Fruit fly (Drosophila melanogaster) whole organism, embryonic: ENCODE measurements around the gene janB.

Source experiments
- Aef1 ChIP-seq: fragments of 200-800 bp; sonication (Bioruptor generic); IDR thresholded peaks from 3 replicates; pipeline ENCODE4 v1.3.6; 2022; ENCODE audit warnings: missing biosample characterization, missing genetic modification characterization
- CG10959 ChIP-seq: fragments of 200-800 bp; sonication (Bioruptor generic); IDR thresholded peaks from 2 replicates; pipeline ENCODE4 v1.3.6; 2022; ENCODE audit warnings: missing biosample characterization, missing genetic modification characterization
- CG10979 ChIP-seq: fragments of 200-800 bp; sonication (Bioruptor generic); optimal IDR thresholded peaks from 2 replicates; lab custom pipeline; 2018; ENCODE audit warnings: missing biosample characterization, mild to moderate bottlenecking, missing genetic modification characterization, moderate library complexity
- CG11560 ChIP-seq: fragments of 200-800 bp; sonication (Bioruptor generic); IDR thresholded peaks from 3 replicates; pipeline ENCODE4 v1.3.6; 2022; ENCODE audit warnings: missing biosample characterization, missing genetic modification characterization
- CG1233 ChIP-seq: fragments of 200-800 bp; sonication (Bioruptor generic); optimal IDR thresholded peaks from 4 replicates; lab custom pipeline; 2018; ENCODE audit warnings: missing biosample characterization, mild to moderate bottlenecking, missing genetic modification characterization
- CG12942 ChIP-seq: fragments of 200-800 bp; sonication (Bioruptor generic); optimal IDR thresholded peaks from 3 replicates; lab custom pipeline; 2016; ENCODE audit warnings: missing biosample characterization, missing genetic modification characterization
- CG14710 ChIP-seq: fragments of 200-800 bp; sonication (Bioruptor generic); optimal IDR thresholded peaks from 3 replicates; lab custom pipeline; 2019; ENCODE audit warnings: missing biosample characterization, mild to moderate bottlenecking, missing genetic modification characterization, moderate library complexity
- CG15479 ChIP-seq: fragments of 200-800 bp; sonication (Bioruptor generic); optimal IDR thresholded peaks from 3 replicates; lab custom pipeline; 2019; ENCODE audit warnings: missing biosample characterization, mild to moderate bottlenecking, missing genetic modification characterization, moderate library complexity
- CG15514 ChIP-seq: fragments of 200-800 bp; sonication (Bioruptor generic); optimal IDR thresholded peaks from 3 replicates; lab custom pipeline; 2017; ENCODE audit warnings: missing biosample characterization, missing genetic modification characterization, mild to moderate bottlenecking, moderate library complexity, missing genetic modification reagents
- CG16815 ChIP-seq: fragments of 200-800 bp; sonication (Bioruptor generic); optimal IDR thresholded peaks from 3 replicates; lab custom pipeline; 2017; ENCODE audit warnings: missing biosample characterization, mild to moderate bottlenecking, missing genetic modification characterization
- CG17568 ChIP-seq: fragments of 200-800 bp; sonication (Bioruptor generic); optimal IDR thresholded peaks from 2 replicates; lab custom pipeline; 2018; ENCODE audit warnings: missing biosample characterization, mild to moderate bottlenecking, missing genetic modification characterization, moderate library complexity
- CG2678 ChIP-seq: fragments of 200-800 bp; sonication (Bioruptor generic); optimal IDR thresholded peaks from 3 replicates; lab custom pipeline; 2019; ENCODE audit warnings: missing biosample characterization, mild to moderate bottlenecking, missing genetic modification characterization, moderate library complexity
- CG31224 ChIP-seq: fragments of 200-800 bp; sonication (Bioruptor generic); IDR thresholded peaks from 2 replicates; pipeline ENCODE4 v1.3.6; 2022; ENCODE audit warnings: missing biosample characterization, missing genetic modification characterization
- CG43689 ChIP-seq: fragments of 200-800 bp; sonication (Bioruptor generic); IDR thresholded peaks from 2 replicates; pipeline ENCODE4 v1.3.6; 2022; ENCODE audit warnings: missing biosample characterization, missing genetic modification characterization
- CG7745 ChIP-seq: fragments of 200-800 bp; sonication (Bioruptor generic); optimal IDR thresholded peaks from 2 replicates; lab custom pipeline; 2018; ENCODE audit warnings: missing biosample characterization, mild to moderate bottlenecking, missing genetic modification characterization, moderate library complexity
- CG9437 ChIP-seq: fragments of 200-800 bp; sonication (Bioruptor generic); optimal IDR thresholded peaks from 2 replicates; lab custom pipeline; 2018; ENCODE audit warnings: missing biosample characterization, mild to moderate bottlenecking, missing genetic modification characterization
- Dp ChIP-seq: fragments of 200-800 bp; sonication (Bioruptor generic); optimal IDR thresholded peaks from 2 replicates; lab custom pipeline; 2018; ENCODE audit warnings: missing biosample characterization, mild to moderate bottlenecking, missing genetic modification characterization, moderate library complexity
- Dref ChIP-seq: fragments of 200-800 bp; sonication (Bioruptor generic); IDR thresholded peaks from 2 replicates; pipeline ENCODE4 v1.3.6; 2022; ENCODE audit warnings: missing biosample characterization, missing genetic modification characterization
- Drgx ChIP-seq: fragments of 200-800 bp; sonication (Bioruptor generic); IDR thresholded peaks from 2 replicates; pipeline ENCODE4 v1.3.6; 2022; ENCODE audit warnings: missing biosample characterization, missing genetic modification characterization
- Gsc ChIP-seq: fragments of 200-800 bp; sonication (Bioruptor generic); IDR thresholded peaks from 2 replicates; pipeline ENCODE4 v1.3.6; 2022; ENCODE audit warnings: missing biosample characterization, missing genetic modification characterization
- Hmx ChIP-seq: fragments of 200-800 bp; sonication (Bioruptor generic); optimal IDR thresholded peaks from 2 replicates; lab custom pipeline; 2016; ENCODE audit warnings: missing biosample characterization, missing genetic modification characterization
- Oli ChIP-seq: fragments of 200-800 bp; sonication (Bioruptor generic); optimal IDR thresholded peaks from 2 replicates; lab custom pipeline; 2018; ENCODE audit warnings: missing biosample characterization, mild to moderate bottlenecking, missing genetic modification characterization, moderate library complexity
- Usf ChIP-seq: fragments of 200-800 bp; sonication (Bioruptor generic); optimal IDR thresholded peaks from 2 replicates; lab custom pipeline; 2017; ENCODE audit warnings: missing genotype, missing biosample characterization, missing genetic modification characterization
- ash1 ChIP-seq: fragments of 200-800 bp; sonication (Bioruptor generic); optimal IDR thresholded peaks from 2 replicates; lab custom pipeline; 2018; ENCODE audit warnings: missing biosample characterization, mild to moderate bottlenecking, missing genetic modification characterization
- cad ChIP-seq: fragments of >200 bp; optimal IDR thresholded peaks from 2 replicates; lab custom pipeline; 2017; ENCODE audit warnings: missing biosample characterization, missing genetic modification characterization
- caup ChIP-seq: fragments of 200-800 bp; sonication (Bioruptor generic); optimal IDR thresholded peaks from 3 replicates; lab custom pipeline; 2017; ENCODE audit warnings: missing biosample characterization, mild to moderate bottlenecking, missing genetic modification characterization, moderate library complexity; ENCODE audit not compliant: severe bottlenecking
- cwo ChIP-seq: fragments of 200-800 bp; sonication (Bioruptor generic); optimal IDR thresholded peaks from 3 replicates; lab custom pipeline; 2017; ENCODE audit warnings: missing biosample characterization, missing genetic modification characterization, mild to moderate bottlenecking, moderate library complexity, missing genetic modification reagents
- dati ChIP-seq: fragments of 200-800 bp; sonication (Bioruptor generic); IDR thresholded peaks from 2 replicates; pipeline ENCODE4 v1.3.6; 2022; ENCODE audit warnings: missing biosample characterization, missing genetic modification characterization
- esg ChIP-seq: fragments of 200-800 bp; sonication (Bioruptor generic); conservative IDR thresholded peaks from 2 replicates; pipeline ENCODE4 v1.3.6; 2022; ENCODE audit warnings: missing biosample characterization, missing genetic modification characterization
- grn ChIP-seq: fragments of 200-800 bp; sonication (Bioruptor generic); optimal IDR thresholded peaks from 3 replicates; lab custom pipeline; 2017; ENCODE audit warnings: missing biosample characterization, missing genetic modification characterization
- gsb-n ChIP-seq: fragments of 200-800 bp; sonication (Bioruptor generic); optimal IDR thresholded peaks from 3 replicates; lab custom pipeline; 2018; ENCODE audit warnings: missing biosample characterization, mild to moderate bottlenecking, missing genetic modification characterization
- hb ChIP-seq: fragments of 200-800 bp; sonication (Bioruptor generic); IDR thresholded peaks from 3 replicates; pipeline ENCODE4 v1.3.6; 2022; ENCODE audit warnings: missing biosample characterization, missing genetic modification characterization; ENCODE audit not compliant: partially characterized antibody
- kay ChIP-seq: fragments of 200-800 bp; sonication (Bioruptor generic); optimal IDR thresholded peaks from 2 replicates; lab custom pipeline; 2016; ENCODE audit warnings: missing biosample characterization, missing genetic modification characterization
- luna ChIP-seq: fragments of 200-800 bp; sonication (Bioruptor generic); optimal IDR thresholded peaks from 2 replicates; lab custom pipeline; 2016; ENCODE audit warnings: missing biosample characterization, missing genetic modification characterization
- maf-S ChIP-seq: fragments of 200-800 bp; sonication (Bioruptor generic); optimal IDR thresholded peaks from 2 replicates; lab custom pipeline; 2016; ENCODE audit warnings: missing biosample characterization, missing genetic modification characterization
- nau ChIP-seq: fragments of 200-800 bp; sonication (Bioruptor generic); optimal IDR thresholded peaks from 3 replicates; lab custom pipeline; 2017; ENCODE audit warnings: missing biosample characterization, mild to moderate bottlenecking, missing genetic modification characterization, missing genetic modification reagents
- pfk ChIP-seq: fragments of 200-800 bp; sonication (Bioruptor generic); optimal IDR thresholded peaks from 2 replicates; lab custom pipeline; 2018; ENCODE audit warnings: missing biosample characterization, mild to moderate bottlenecking, missing genetic modification characterization, moderate library complexity
- row ChIP-seq: fragments of 200-800 bp; sonication (Bioruptor generic); IDR thresholded peaks from 3 replicates; pipeline ENCODE4 v1.3.6; 2022; ENCODE audit warnings: missing biosample characterization, missing genetic modification characterization
- schlank ChIP-seq: fragments of 200-800 bp; sonication (Bioruptor generic); optimal IDR thresholded peaks from 2 replicates; lab custom pipeline; 2018; ENCODE audit warnings: missing biosample characterization, mild to moderate bottlenecking, missing genetic modification characterization
- scrt ChIP-seq: fragments of 200-800 bp; sonication (Bioruptor generic); optimal IDR thresholded peaks from 2 replicates; lab custom pipeline; 2018; ENCODE audit warnings: missing biosample characterization, mild to moderate bottlenecking, missing genetic modification characterization, moderate library complexity
- sens-2 ChIP-seq: fragments of 200-800 bp; sonication (Bioruptor generic); IDR thresholded peaks from 2 replicates; pipeline ENCODE4 v1.3.6; 2022; ENCODE audit warnings: missing biosample characterization, missing genetic modification characterization
- sim ChIP-seq: fragments of 200-800 bp; sonication (Bioruptor generic); IDR thresholded peaks from 2 replicates; pipeline ENCODE4 v1.3.6; 2022; ENCODE audit warnings: missing biosample characterization, missing genetic modification characterization
- tgo ChIP-seq: fragments of 200-800 bp; sonication (Bioruptor generic); IDR thresholded peaks from 3 replicates; pipeline ENCODE4 v1.3.6; 2022; ENCODE audit warnings: missing biosample characterization, missing genetic modification characterization
- tna ChIP-seq: fragments of 200-800 bp; sonication (Bioruptor generic); IDR thresholded peaks from 2 replicates; pipeline ENCODE4 v1.3.6; 2022; ENCODE audit warnings: missing biosample characterization, missing genetic modification characterization; ENCODE audit not compliant: partially characterized antibody
- twi ChIP-seq: fragments of 200-800 bp; optimal IDR thresholded peaks from 2 replicates; lab custom pipeline; 2019; ENCODE audit warnings: missing biosample characterization, mild to moderate bottlenecking, missing genetic modification characterization, moderate library complexity
- wor ChIP-seq: fragments of 200-800 bp; sonication (Bioruptor generic); IDR thresholded peaks from 2 replicates; pipeline ENCODE4 v1.3.6; 2022; ENCODE audit warnings: missing biosample characterization, missing genetic modification characterization
- zen2 ChIP-seq: fragments of 200-800 bp; sonication (Bioruptor generic); IDR thresholded peaks from 3 replicates; pipeline ENCODE4 v1.3.6; 2022; ENCODE audit warnings: missing biosample characterization, missing genetic modification characterization; ENCODE audit not compliant: partially characterized antibody
- zf30C ChIP-seq: fragments of 200-800 bp; sonication (Bioruptor generic); optimal IDR thresholded peaks from 3 replicates; lab custom pipeline; 2018; ENCODE audit warnings: missing biosample characterization, mild to moderate bottlenecking, missing genetic modification characterization

The janB gene

dm6 chr3R:30046029-30047001 lies 7.8 kb upstream of the janB start, which contains the start of the genes RpL32 and CG7943 (continued):
- TF ChIP-seq Usf (GFP tag; lab: Kevin White, UChicago) (peak; percentile 79), CG12942 (GFP tag; lab: Kevin White, UChicago) (peak; percentile 78), esg (GFP tag; lab: Robert Waterston, UW) (peak; percentile 95), schlank (tag; lab: Kevin White, UChicago) (peak; percentile 93), dati (GFP tag; lab: Robert Waterston, UW) (peak; percentile 81), CG31224 (GFP tag; lab: Robert Waterston, UW) (peak; percentile 90), caup (peak; percentile 97), CG7745 (tag; lab: Kevin White, UChicago) (no peak), tna (GFP tag; lab: Robert Waterston, UW) (peak; percentile 100), CG15514 (GFP tag; lab: Kevin White, UChicago) (peak; percentile 94), maf-S (GFP tag; lab: Kevin White, UChicago) (peak; percentile 92), tgo (GFP tag; lab: Robert Waterston, UW) (peak; percentile 93), CG11560 (tag; lab: Robert Waterston, UW) (peak; percentile 84), CG10959 (peak; percentile 91), cad (GFP tag; lab: Kevin White, UChicago) (peak; percentile 84), hb (peak; percentile 100), Aef1 (peak; percentile 96), Drgx (peak; percentile 87), pfk (GFP tag; lab: Kevin White, UChicago) (peak; percentile 80), twi (peak; percentile 70), nau (GFP tag; lab: Kevin White, UChicago) (peak; percentile 93), CG9437 (GFP tag; lab: Kevin White, UChicago) (peak; percentile 76), CG1233 (GFP tag; lab: Kevin White, UChicago) (peak; percentile 86), grn (peak; percentile 80), CG10979 (tag; lab: Kevin White, UChicago) (peak; percentile 88), zf30C (GFP tag; lab: Kevin White, UChicago) (no peak), CG17568 (no peak), cwo (GFP tag; lab: Kevin White, UChicago) (peak; percentile 82), CG14710 (peak; percentile 96), CG15479 (peak; percentile 48), CG2678 (tag; lab: Kevin White, UChicago) (peak; percentile 92), Hmx (GFP tag; lab: Kevin White, UChicago) (peak; percentile 86), row (GFP tag; lab: Robert Waterston, UW) (peak; percentile 96), zen2 (GFP tag; lab: Robert Waterston, UW) (peak; percentile 100), sim (GFP tag; lab: Robert Waterston, UW) (peak; percentile 81), luna (peak; percentile 96), sens-2 (GFP tag; lab: Robert Waterston, UW) (peak; percentile 96), CG43689 (GFP tag; lab: Robert Waterston, UW) (peak; percentile 89), wor (peak; percentile 82), Oli (tag; lab: Kevin White, UChicago) (peak; percentile 76), kay (peak; percentile 75), CG16815 (GFP tag; lab: Kevin White, UChicago) (peak; percentile 73), scrt (GFP tag; lab: Kevin White, UChicago) (peak; percentile 87), ash1 (peak; percentile 94), Dp (peak; percentile 78), gsb-n (tag; lab: Kevin White, UChicago) (peak; percentile 76), Gsc (peak; percentile 85), Dref (GFP tag; lab: Robert Waterston, UW) (peak; percentile 89)
